Fruit fly (Drosophila melanogaster) whole organism, embryonic: Measurements from ENCODE around the gene sicily.

Experiments used
- B-H1 ChIP-seq: fragments of 200-800 bp; sonication (Bioruptor generic); IDR thresholded peaks from 3 replicates; pipeline ENCODE4 v1.3.6; 2022; ENCODE audit warnings: missing biosample characterization, missing genetic modification characterization
- CG16779 ChIP-seq: fragments of 200-800 bp; sonication (Bioruptor generic); IDR thresholded peaks from 2 replicates; pipeline ENCODE4 v1.3.6; 2022; ENCODE audit warnings: missing biosample characterization, missing genetic modification characterization
- E2f1 ChIP-seq: fragments of 200-800 bp; sonication (Bioruptor generic); IDR thresholded peaks from 2 replicates; pipeline ENCODE4 v1.3.6; 2022; ENCODE audit warnings: missing biosample characterization, missing genetic modification characterization
- pb ChIP-seq: fragments of 200-800 bp; sonication (Bioruptor generic); optimal IDR thresholded peaks from 3 replicates; lab custom pipeline; 2016; ENCODE audit warnings: missing biosample characterization, missing genetic modification characterization
- psq ChIP-seq: fragments of 200-800 bp; sonication (Bioruptor generic); optimal IDR thresholded peaks from 2 replicates; lab custom pipeline; 2017; ENCODE audit warnings: missing biosample characterization, missing genetic modification characterization
- sob ChIP-seq: fragments of 200-800 bp; sonication (Bioruptor generic); IDR thresholded peaks from 2 replicates; pipeline ENCODE4 v1.3.6; 2022; ENCODE audit warnings: missing biosample characterization, missing genetic modification characterization
- tgo ChIP-seq: fragments of 200-800 bp; sonication (Bioruptor generic); IDR thresholded peaks from 3 replicates; pipeline ENCODE4 v1.3.6; 2022; ENCODE audit warnings: missing biosample characterization, missing genetic modification characterization
- tio ChIP-seq: fragments of 200-800 bp; sonication (Bioruptor generic); optimal IDR thresholded peaks from 2 replicates; lab custom pipeline; 2017; ENCODE audit warnings: missing biosample characterization, missing genetic modification characterization, inconsistent platforms

- no peak for TF ChIP-seq CG16779 (GFP tag; lab: Robert Waterston, UW)
- TF ChIP-seq E2f1, result no peak
- TF ChIP-seq tgo (GFP tag; lab: Robert Waterston, UW), result no peak
- no peak for TF ChIP-seq psq (GFP tag; lab: Kevin White, UChicago)
- TF ChIP-seq pb, result no peak
- TF ChIP-seq B-H1 (GFP tag; lab: Robert Waterston, UW), result no peak
- no peak for TF ChIP-seq tio (GFP tag; lab: Kevin White, UChicago)
- TF ChIP-seq sob, result no peak
These were observed at the start of gene sicily for dm6 chrX:11891682-11892179.
